Worm (Caenorhabditis elegans) whole organism, late embryonic: Measurements from ENCODE around the gene F49E2.2.

Source experiments
- K09A11.1 ChIP-seq: sonication (generic microtip); optimal IDR thresholded peaks from 2 replicates; lab custom pipeline; 2017; ENCODE audit warnings: antibody characterized with exemption, mild to moderate bottlenecking, missing genetic modification characterization, missing compliant biosample characterization; ENCODE audit not compliant: insufficient read depth
- ama-1 ChIP-seq: fragments of 150-350 bp; optimal IDR thresholded peaks from 2 replicates; lab custom pipeline; 2014
- ceh-18 ChIP-seq: sonication (generic microtip); optimal IDR thresholded peaks from 2 replicates; lab custom pipeline; 2016; ENCODE audit warnings: missing genetic modification characterization, missing compliant biosample characterization
- ceh-2 ChIP-seq: sonication (generic microtip); optimal IDR thresholded peaks from 2 replicates; lab custom pipeline; 2016; ENCODE audit warnings: missing genotype, missing genetic modification characterization, missing compliant biosample characterization
- elt-2 ChIP-seq: sonication (generic microtip); optimal IDR thresholded peaks from 2 replicates; lab custom pipeline; 2016; ENCODE audit warnings: missing genetic modification reagents, missing genetic modification characterization, missing compliant biosample characterization
- elt-4 ChIP-seq: sonication (generic microtip); optimal IDR thresholded peaks from 2 replicates; lab custom pipeline; 2016; ENCODE audit warnings: missing genetic modification characterization, missing compliant biosample characterization
- fkh-10 ChIP-seq: fragments of 150-350 bp; optimal IDR thresholded peaks from 2 replicates; lab custom pipeline; 2014; ENCODE audit warnings: missing biosample characterization, missing genetic modification reagents, missing genetic modification characterization
- hlh-15 ChIP-seq: sonication (generic microtip); optimal IDR thresholded peaks from 2 replicates; lab custom pipeline; 2016; ENCODE audit warnings: missing genetic modification characterization, missing compliant biosample characterization
- pros-1 ChIP-seq: fragments of 150-350 bp; optimal IDR thresholded peaks from 2 replicates; lab custom pipeline; 2014; ENCODE audit warnings: missing biosample characterization, missing genetic modification reagents, missing genetic modification characterization
- rnt-1 ChIP-seq: sonication (generic microtip); optimal IDR thresholded peaks from 2 replicates; lab custom pipeline; 2016; ENCODE audit warnings: missing genetic modification characterization, missing compliant biosample characterization
- tbx-2 ChIP-seq: sonication (generic microtip); optimal IDR thresholded peaks from 2 replicates; lab custom pipeline; 2016; ENCODE audit warnings: missing genetic modification characterization, missing compliant biosample characterization
- zip-5 ChIP-seq: sonication (generic microtip); optimal IDR thresholded peaks from 2 replicates; lab custom pipeline; 2016; ENCODE audit warnings: missing genetic modification characterization, missing compliant biosample characterization
- ztf-16 ChIP-seq: sonication (generic microtip); optimal IDR thresholded peaks from 2 replicates; lab custom pipeline; 2017; ENCODE audit warnings: missing genetic modification characterization, missing compliant biosample characterization

DNA sequence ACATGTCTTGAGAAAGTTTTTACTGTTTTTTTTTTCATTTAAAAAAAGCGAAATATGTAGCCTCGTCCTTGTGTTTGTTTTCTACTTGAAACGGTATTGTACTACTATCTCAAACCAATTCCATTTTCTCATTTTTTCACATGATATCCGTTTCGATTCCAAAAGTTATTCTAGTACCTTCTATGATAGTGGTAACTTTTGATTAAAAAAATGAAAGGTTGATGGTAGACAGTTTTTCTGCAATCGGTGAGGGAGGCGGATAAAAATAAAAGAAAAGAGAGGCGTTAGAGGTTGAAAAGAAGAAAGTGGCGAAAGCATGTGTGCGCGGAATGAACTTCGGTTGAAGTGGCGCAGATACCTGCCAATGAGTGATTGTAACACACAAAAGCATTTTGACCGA is 38.6 kb upstream of the F49E2.2 start:
- TF ChIP-seq fkh-10 = no peak
- TF ChIP-seq K09A11.1 (tag; lab: Kevin White, UChicago) = no peak
- TF ChIP-seq zip-5 (tag; lab: Kevin White, UChicago) = no peak
- no peak for TF ChIP-seq pros-1
- no peak for TF ChIP-seq tbx-2 (tag; lab: Kevin White, UChicago)
- TF ChIP-seq elt-2 (tag; lab: Kevin White, UChicago) = no peak
- no peak for TF ChIP-seq ceh-18 (tag; lab: Kevin White, UChicago)
- no peak for TF ChIP-seq elt-4
- TF ChIP-seq ama-1 (lab: Kevin White, UChicago) = no peak
- TF ChIP-seq ceh-2 (tag; lab: Kevin White, UChicago) = no peak
- TF ChIP-seq ztf-16 (tag; lab: Kevin White, UChicago) = no peak
- TF ChIP-seq hlh-15 (tag; lab: Kevin White, UChicago) = no peak
- TF ChIP-seq rnt-1 (tag; lab: Kevin White, UChicago) = no peak
